Fruit fly (Drosophila melanogaster): ENCODE results near the gene CG8097.

Gene CG8097

DNA sequence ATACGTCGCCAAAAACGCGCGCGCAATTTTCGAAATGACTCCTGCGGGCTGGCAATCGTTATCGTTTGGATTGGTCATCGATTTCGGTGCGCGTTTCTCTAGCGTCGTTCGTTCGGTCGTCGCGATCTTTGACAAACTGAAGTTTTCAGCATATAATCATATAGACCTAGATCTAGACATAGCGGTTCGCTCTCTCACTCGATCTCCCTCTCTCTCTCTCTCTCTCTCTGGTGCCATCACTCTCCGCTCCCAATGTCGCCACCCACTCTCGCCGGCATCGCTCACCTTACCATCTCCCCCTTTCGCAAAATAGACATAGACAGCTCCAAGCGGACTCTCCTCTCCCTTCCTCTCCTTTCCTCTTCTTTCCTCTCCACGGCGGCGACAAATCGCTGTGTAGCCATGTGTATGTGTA is 50.4 kb downstream of the CG8097 start, which contains the start of gene sog:
Gene sog, minus strand, starts transcription at position 122 of the 415 bp plus-strand sequence.
- TF ChIP-seq fkh (GFP tag; optimal IDR thresholded peaks at IDR 0.05) (no peak), CG11762 (GFP tag; optimal IDR thresholded peaks at IDR 0.05; ENCODE audit: insufficient read depth) (no peak), net (GFP tag; optimal IDR thresholded peaks at IDR 0.05) (no peak), CG8119 (GFP tag; IDR thresholded peaks at IDR 0.05) (0 out of 3 replicates have a peak, but pooled peaks have one; percentile 25), CG6792 (GFP tag; optimal IDR thresholded peaks at IDR 0.05) (no peak), CG34406 (GFP tag; optimal IDR thresholded peaks at IDR 0.05) (no peak), Sox14 (GFP tag; optimal IDR thresholded peaks at IDR 0.05) (no peak), CG11294 (GFP tag; IDR thresholded peaks at IDR 0.05) (no peak), acj6 (GFP tag; optimal IDR thresholded peaks at IDR 0.05) (no peak), fd85E (GFP tag; optimal IDR thresholded peaks at IDR 0.05) (no peak), CG15336 (GFP tag; IDR thresholded peaks at IDR 0.05) (peak; percentile 17; the same call in 1 of the 2 replicates), lz (GFP tag; optimal IDR thresholded peaks at IDR 0.05) (no peak), Ets21C (GFP tag; optimal IDR thresholded peaks at IDR 0.05) (no peak), Sox15 (GFP tag; optimal IDR thresholded peaks at IDR 0.05) (no peak), Hr38 (GFP tag; optimal IDR thresholded peaks at IDR 0.05) (no peak), cyc (GFP tag; optimal IDR thresholded peaks at IDR 0.05) (no peak), CG11902 (GFP tag; optimal IDR thresholded peaks at IDR 0.05) (no peak), OdsH (GFP tag; optimal IDR thresholded peaks at IDR 0.05) (no peak), CG7368 (GFP tag; optimal IDR thresholded peaks at IDR 0.05) (no peak), dsx (GFP tag; optimal IDR thresholded peaks at IDR 0.05; ENCODE audit: poor library complexity, severe bottlenecking) (no peak), Eip93F (GFP tag; optimal IDR thresholded peaks at IDR 0.05) (no peak), eg (GFP tag; IDR thresholded peaks at IDR 0.05) (peak; percentile 60; the same call in 2 of the 3 replicates), CG6276 (GFP tag; optimal IDR thresholded peaks at IDR 0.05) (no peak), Gug (GFP tag; IDR thresholded peaks at IDR 0.05) (no peak), CG3919 (GFP tag; optimal IDR thresholded peaks at IDR 0.05) (no peak), Lpt (GFP tag; optimal IDR thresholded peaks at IDR 0.05) (peak; percentile 19), Met (GFP tag; optimal IDR thresholded peaks at IDR 0.05) (no peak), esn (GFP tag; optimal IDR thresholded peaks at IDR 0.05) (no peak)
